Worm (Caenorhabditis elegans) whole organism, L2 larva: ENCODE measurements around the gene C38D9.2.

ENCODE experiments used
- R02D3.7 ChIP-seq: fragments of 150-350 bp; optimal IDR thresholded peaks from 2 replicates; lab custom pipeline; 2014; ENCODE audit warnings: missing biosample characterization, missing genetic modification characterization
- ZK546.5 ChIP-seq: sonication (generic microtip); optimal IDR thresholded peaks from 2 replicates; lab custom pipeline; 2017; ENCODE audit warnings: missing biosample characterization, missing genetic modification characterization
- aly-2 ChIP-seq: fragments of 150-350 bp; optimal IDR thresholded peaks from 2 replicates; lab custom pipeline; 2014; ENCODE audit warnings: missing biosample characterization, missing genetic modification characterization
- blmp-1 ChIP-seq: sonication (generic microtip); optimal IDR thresholded peaks from 2 replicates; lab custom pipeline; 2017; ENCODE audit warnings: missing genetic modification characterization, mild to moderate bottlenecking, missing compliant biosample characterization, antibody characterized with exemption, moderate library complexity; ENCODE audit not compliant: insufficient read depth
- crh-2 ChIP-seq: sonication (generic microtip); optimal IDR thresholded peaks from 2 replicates; lab custom pipeline; 2017; ENCODE audit warnings: missing biosample characterization, missing genetic modification characterization
- lin-39 ChIP-seq: fragments of 150-350 bp; optimal IDR thresholded peaks from 2 replicates; lab custom pipeline; 2014; ENCODE audit warnings: missing biosample characterization, missing genetic modification reagents, missing genetic modification characterization
- snpc-4 ChIP-seq: fragments of 150-350 bp; optimal IDR thresholded peaks from 2 replicates; lab custom pipeline; 2014; ENCODE audit warnings: missing biosample characterization, missing genetic modification characterization
- ztf-4 ChIP-seq: fragments of 150-350 bp; optimal IDR thresholded peaks from 2 replicates; lab custom pipeline; 2014; ENCODE audit warnings: missing biosample characterization, missing genetic modification characterization

ce11 chrV:17558946-17559345 lies 8.0 kb upstream of the C38D9.2 start, which contains the start of gene fbxa-172:
- TF ChIP-seq blmp-1: no peak
- TF ChIP-seq R02D3.7 (tag; lab: Kevin White, UChicago): no peak
- TF ChIP-seq crh-2: no peak
- TF ChIP-seq ZK546.5 (tag; lab: Kevin White, UChicago): no peak
- no peak for TF ChIP-seq snpc-4 (tag; lab: Kevin White, UChicago)
- TF ChIP-seq aly-2: no peak
- TF ChIP-seq lin-39 (tag; lab: Kevin White, UChicago): no peak
- TF ChIP-seq ztf-4 (tag; lab: Kevin White, UChicago): no peak
